Worm (Caenorhabditis elegans) whole organism, late embryonic: ENCODE results near the gene T26E4.4.

Source experiments
- C08G9.2 ChIP-seq: sonication (generic microtip); optimal IDR thresholded peaks from 2 replicates; lab custom pipeline; 2016; ENCODE audit warnings: mild to moderate bottlenecking, missing genetic modification characterization, moderate library complexity, missing compliant biosample characterization
- F13H6.1 ChIP-seq: sonication (generic microtip); optimal IDR thresholded peaks from 2 replicates; lab custom pipeline; 2016; ENCODE audit warnings: missing genetic modification characterization, missing compliant biosample characterization
- K02D7.2 ChIP-seq: sonication (generic microtip); optimal IDR thresholded peaks from 2 replicates; lab custom pipeline; 2017; ENCODE audit warnings: mild to moderate bottlenecking, missing genetic modification characterization, missing compliant biosample characterization
- K09A11.1 ChIP-seq: sonication (generic microtip); optimal IDR thresholded peaks from 2 replicates; lab custom pipeline; 2017; ENCODE audit warnings: antibody characterized with exemption, mild to moderate bottlenecking, missing genetic modification characterization, missing compliant biosample characterization; ENCODE audit not compliant: insufficient read depth
- T23F11.4 ChIP-seq: fragments of 200-800 bp; sonication (Bioruptor generic); optimal IDR thresholded peaks from 2 replicates; lab custom pipeline; 2018; ENCODE audit warnings: mild to moderate bottlenecking, missing genetic modification characterization, missing compliant biosample characterization
- Y22D7AL.16 ChIP-seq: sonication (generic microtip); optimal IDR thresholded peaks from 2 replicates; lab custom pipeline; 2016; ENCODE audit warnings: missing genetic modification characterization, missing compliant biosample characterization
- ahr-1 ChIP-seq: sonication (generic microtip); optimal IDR thresholded peaks from 2 replicates; lab custom pipeline; 2016; ENCODE audit warnings: missing genetic modification characterization, missing compliant biosample characterization
- ama-1 ChIP-seq: fragments of 150-350 bp; optimal IDR thresholded peaks from 2 replicates; lab custom pipeline; 2014
- ceh-14 ChIP-seq: sonication (generic microtip); optimal IDR thresholded peaks from 2 replicates; lab custom pipeline; 2016; ENCODE audit warnings: missing genotype, missing genetic modification characterization, missing compliant biosample characterization
- ceh-18 ChIP-seq: sonication (generic microtip); optimal IDR thresholded peaks from 2 replicates; lab custom pipeline; 2016; ENCODE audit warnings: missing genetic modification characterization, missing compliant biosample characterization
- ceh-19 ChIP-seq: fragments of 200-800 bp; sonication (Bioruptor generic); optimal IDR thresholded peaks from 2 replicates; lab custom pipeline; 2018; ENCODE audit warnings: mild to moderate bottlenecking, missing genetic modification characterization, missing compliant biosample characterization
- ceh-2 ChIP-seq: sonication (generic microtip); optimal IDR thresholded peaks from 2 replicates; lab custom pipeline; 2016; ENCODE audit warnings: missing genotype, missing genetic modification characterization, missing compliant biosample characterization
- ceh-24 ChIP-seq: sonication (generic microtip); optimal IDR thresholded peaks from 2 replicates; lab custom pipeline; 2016; ENCODE audit warnings: mild to moderate bottlenecking, missing genetic modification characterization, missing compliant biosample characterization
- ceh-31 ChIP-seq: sonication (generic microtip); optimal IDR thresholded peaks from 2 replicates; lab custom pipeline; 2016; ENCODE audit warnings: missing genetic modification characterization, missing compliant biosample characterization
- ceh-45 ChIP-seq: fragments of 200-800 bp; sonication (Bioruptor generic); IDR thresholded peaks from 2 replicates; pipeline ENCODE4 v1.3.6; 2022; ENCODE audit warnings: missing genetic modification reagents, missing genetic modification characterization, missing compliant biosample characterization
- ceh-48 ChIP-seq: sonication (generic microtip); optimal IDR thresholded peaks from 2 replicates; lab custom pipeline; 2016; ENCODE audit warnings: missing genetic modification characterization, inconsistent platforms, missing compliant biosample characterization
- che-1 ChIP-seq: sonication (generic microtip); optimal IDR thresholded peaks from 2 replicates; lab custom pipeline; 2016; ENCODE audit warnings: mild to moderate bottlenecking, missing genetic modification characterization, missing compliant biosample characterization
- dmd-4 ChIP-seq: sonication (generic microtip); optimal IDR thresholded peaks from 2 replicates; lab custom pipeline; 2016; ENCODE audit warnings: borderline replicate concordance, missing genetic modification characterization, missing compliant biosample characterization
- dve-1 ChIP-seq: sonication (generic microtip); optimal IDR thresholded peaks from 2 replicates; lab custom pipeline; 2017; ENCODE audit warnings: antibody characterized with exemption, mild to moderate bottlenecking, missing genetic modification characterization, missing compliant biosample characterization
- elt-4 ChIP-seq: sonication (generic microtip); optimal IDR thresholded peaks from 2 replicates; lab custom pipeline; 2016; ENCODE audit warnings: missing genetic modification characterization, missing compliant biosample characterization
- ets-4 ChIP-seq: sonication (generic microtip); optimal IDR thresholded peaks from 2 replicates; lab custom pipeline; 2016; ENCODE audit warnings: missing genetic modification characterization, missing compliant biosample characterization
- eyg-1 ChIP-seq: sonication (generic microtip); optimal IDR thresholded peaks from 2 replicates; lab custom pipeline; 2016; ENCODE audit warnings: missing genotype, missing genetic modification characterization, missing compliant biosample characterization
- fax-1 ChIP-seq: sonication (generic microtip); optimal IDR thresholded peaks from 2 replicates; lab custom pipeline; 2016; ENCODE audit warnings: missing genotype, missing genetic modification characterization, missing compliant biosample characterization
- fkh-10 ChIP-seq: fragments of 150-350 bp; optimal IDR thresholded peaks from 2 replicates; lab custom pipeline; 2014; ENCODE audit warnings: missing biosample characterization, missing genetic modification reagents, missing genetic modification characterization
- fkh-6 ChIP-seq: sonication (generic microtip); optimal IDR thresholded peaks from 2 replicates; lab custom pipeline; 2016; ENCODE audit warnings: missing genetic modification characterization, missing compliant biosample characterization
- gmeb-2 ChIP-seq: sonication (generic microtip); optimal IDR thresholded peaks from 2 replicates; lab custom pipeline; 2016; ENCODE audit warnings: missing genetic modification characterization, inconsistent platforms, missing compliant biosample characterization
- hlh-15 ChIP-seq: sonication (generic microtip); optimal IDR thresholded peaks from 2 replicates; lab custom pipeline; 2016; ENCODE audit warnings: missing genetic modification characterization, missing compliant biosample characterization
- madf-2 ChIP-seq: sonication (generic microtip); optimal IDR thresholded peaks from 2 replicates; lab custom pipeline; 2017; ENCODE audit warnings: missing genetic modification characterization, missing compliant biosample characterization
- mec-3 ChIP-seq: sonication (generic microtip); optimal IDR thresholded peaks from 2 replicates; lab custom pipeline; 2016; ENCODE audit warnings: borderline replicate concordance, missing genetic modification characterization, missing compliant biosample characterization
- nfya-1 ChIP-seq: sonication (generic microtip); optimal IDR thresholded peaks from 2 replicates; lab custom pipeline; 2017; ENCODE audit warnings: missing genetic modification characterization, mild to moderate bottlenecking, missing compliant biosample characterization, antibody characterized with exemption, moderate library complexity
- nhr-232 ChIP-seq: sonication (generic microtip); optimal IDR thresholded peaks from 2 replicates; lab custom pipeline; 2016; ENCODE audit warnings: missing genetic modification characterization, missing compliant biosample characterization
- npax-4 ChIP-seq: sonication (generic microtip); optimal IDR thresholded peaks from 2 replicates; lab custom pipeline; 2016; ENCODE audit warnings: missing genetic modification characterization, missing compliant biosample characterization
- odd-2 ChIP-seq: sonication (generic microtip); optimal IDR thresholded peaks from 2 replicates; lab custom pipeline; 2017; ENCODE audit warnings: antibody characterized with exemption, mild to moderate bottlenecking, missing genetic modification characterization, missing compliant biosample characterization
- pag-3 ChIP-seq: sonication (generic microtip); optimal IDR thresholded peaks from 2 replicates; lab custom pipeline; 2016; ENCODE audit warnings: missing compliant biosample characterization, missing genetic modification characterization, borderline replicate concordance
- pat-9 ChIP-seq: fragments of 200-800 bp; sonication (Bioruptor generic); optimal IDR thresholded peaks from 2 replicates; lab custom pipeline; 2018; ENCODE audit warnings: mild to moderate bottlenecking, missing genetic modification characterization, moderate library complexity, missing compliant biosample characterization
- pax-1 ChIP-seq: fragments of 150-350 bp; optimal IDR thresholded peaks from 2 replicates; lab custom pipeline; 2014; ENCODE audit warnings: missing biosample characterization, missing genetic modification characterization
- pha-2 ChIP-seq: sonication (generic microtip); optimal IDR thresholded peaks from 2 replicates; lab custom pipeline; 2017; ENCODE audit warnings: mild to moderate bottlenecking, missing genetic modification characterization, missing compliant biosample characterization
- pqm-1 ChIP-seq: sonication (generic microtip); optimal IDR thresholded peaks from 2 replicates; lab custom pipeline; 2016; ENCODE audit warnings: missing genetic modification characterization, missing compliant biosample characterization
- pros-1 ChIP-seq: fragments of 150-350 bp; optimal IDR thresholded peaks from 2 replicates; lab custom pipeline; 2014; ENCODE audit warnings: missing biosample characterization, missing genetic modification reagents, missing genetic modification characterization
- sdc-2 ChIP-seq: sonication (generic microtip); optimal IDR thresholded peaks from 2 replicates; lab custom pipeline; 2016; ENCODE audit warnings: missing genotype, missing genetic modification characterization, missing compliant biosample characterization
- sox-2 ChIP-seq: fragments of 200-800 bp; sonication (Bioruptor generic); IDR thresholded peaks from 2 replicates; pipeline ENCODE4 v1.3.6; 2022; ENCODE audit warnings: missing genetic modification reagents, missing genetic modification characterization, missing compliant biosample characterization
- sox-4 ChIP-seq: sonication (generic microtip); optimal IDR thresholded peaks from 2 replicates; lab custom pipeline; 2017; ENCODE audit warnings: mild to moderate bottlenecking, missing genetic modification characterization, inconsistent platforms, missing compliant biosample characterization
- syd-9 ChIP-seq: sonication (generic microtip); optimal IDR thresholded peaks from 2 replicates; lab custom pipeline; 2016; ENCODE audit warnings: mild to moderate bottlenecking, missing genetic modification characterization, moderate library complexity, missing compliant biosample characterization
- tbx-2 ChIP-seq: sonication (generic microtip); optimal IDR thresholded peaks from 2 replicates; lab custom pipeline; 2016; ENCODE audit warnings: missing genetic modification characterization, missing compliant biosample characterization
- ttx-3 ChIP-seq: sonication (generic microtip); optimal IDR thresholded peaks from 2 replicates; lab custom pipeline; 2016; ENCODE audit warnings: missing genetic modification reagents, missing genetic modification characterization, missing compliant biosample characterization
- unc-3 ChIP-seq, 2 experiments: fragments of 200-800 bp in 1 of 2; sonication (Bioruptor generic) in 1 of 2; sonication (generic microtip) in 1 of 2; conservative IDR thresholded peaks in 1 of 2; optimal IDR thresholded peaks in 1 of 2; 2 replicates each; pipeline versions ENCODE4 v1.3.6 to Lab custom; 2016 to 2022; ENCODE audit warnings: missing compliant biosample characterization in 2 of 2, missing genetic modification characterization in 2 of 2, missing genetic modification reagents in 1 of 2
- unc-42 ChIP-seq: sonication (generic microtip); optimal IDR thresholded peaks from 2 replicates; lab custom pipeline; 2016; ENCODE audit warnings: missing genotype, missing genetic modification characterization, missing compliant biosample characterization
- zip-5 ChIP-seq: sonication (generic microtip); optimal IDR thresholded peaks from 2 replicates; lab custom pipeline; 2016; ENCODE audit warnings: missing genetic modification characterization, missing compliant biosample characterization
- ztf-16 ChIP-seq: sonication (generic microtip); optimal IDR thresholded peaks from 2 replicates; lab custom pipeline; 2017; ENCODE audit warnings: missing genetic modification characterization, missing compliant biosample characterization

Gene T26E4.4

DNA sequence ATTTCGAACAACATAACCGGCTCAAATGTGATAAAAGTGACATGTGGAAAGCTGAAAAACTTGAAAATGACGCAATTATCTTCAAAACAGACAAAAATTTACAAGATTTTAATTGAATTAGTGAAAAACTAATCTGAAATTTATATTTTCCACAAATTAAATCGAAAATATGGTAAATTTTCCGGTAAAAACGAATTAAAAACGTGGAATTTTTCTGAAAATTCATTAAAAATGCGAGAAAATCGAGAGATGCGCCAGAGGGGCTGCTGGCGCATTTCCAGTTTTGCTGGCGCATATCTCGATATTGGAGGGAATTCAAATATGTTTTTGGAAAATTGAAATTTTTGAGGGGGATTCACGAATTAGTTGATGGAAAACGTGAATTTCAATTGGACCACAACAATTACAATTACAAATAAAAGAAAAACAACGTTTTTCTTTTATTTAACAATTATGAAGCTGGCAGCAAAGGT, 26.2 kb downstream of the T26E4.4 start, which contains the start of the genes haf-3 and F57A10.2 (continued):
- no peak for TF ChIP-seq ceh-45 (GFP tag; lab: Robert Waterston, UW)
- TF ChIP-seq sdc-2 (tag; lab: Kevin White, UChicago), result no peak
- TF ChIP-seq ceh-14 (tag; lab: Kevin White, UChicago), result no peak
- TF ChIP-seq dve-1 (tag; lab: Kevin White, UChicago), result peak; percentile 52
- no peak for TF ChIP-seq dmd-4 (tag; lab: Kevin White, UChicago)
- TF ChIP-seq ceh-24 (tag; lab: Kevin White, UChicago), result no peak
- TF ChIP-seq F13H6.1 (tag; lab: Kevin White, UChicago), result no peak
- TF ChIP-seq che-1 (tag; lab: Kevin White, UChicago), result no peak
- peak; percentile 32 for TF ChIP-seq ceh-18 (tag; lab: Kevin White, UChicago)
- TF ChIP-seq hlh-15 (tag; lab: Kevin White, UChicago), result no peak
- no peak for TF ChIP-seq sox-2 (GFP tag; lab: Robert Waterston, UW)
- no peak for TF ChIP-seq npax-4
- TF ChIP-seq K02D7.2, result no peak
- TF ChIP-seq eyg-1 (tag; lab: Kevin White, UChicago), result no peak
- TF ChIP-seq fkh-10, result no peak
- TF ChIP-seq pqm-1 (tag; lab: Kevin White, UChicago), result no peak
- TF ChIP-seq pros-1 (tag; lab: Kevin White, UChicago), result no peak
- no peak for TF ChIP-seq unc-3 (GFP tag; conservative IDR thresholded peaks at IDR 0.05; lab: Robert Waterston, UW)
- TF ChIP-seq unc-3 (tag; optimal IDR thresholded peaks at IDR 0.05; lab: Kevin White, UChicago), result peak; percentile 13
- TF ChIP-seq ttx-3, result peak; percentile 2
- no peak for TF ChIP-seq Y22D7AL.16
- no peak for TF ChIP-seq ceh-48
- peak; percentile 77 for TF ChIP-seq nfya-1
- no peak for TF ChIP-seq sox-4 (tag; lab: Kevin White, UChicago)
- peak; percentile 1 for TF ChIP-seq ets-4 (tag; lab: Kevin White, UChicago)
- TF ChIP-seq pax-1, result no peak
- peak; percentile 14 for TF ChIP-seq pat-9 (tag; lab: Kevin White, UChicago)
- TF ChIP-seq K09A11.1, result no peak
- TF ChIP-seq ceh-2 (tag; lab: Kevin White, UChicago), result no peak
- peak; percentile 10 for TF ChIP-seq ztf-16 (tag; lab: Kevin White, UChicago)
- TF ChIP-seq T23F11.4 (GFP tag; lab: Kevin White, UChicago), result no peak
- no peak for TF ChIP-seq fkh-6 (tag; lab: Kevin White, UChicago)
- no peak for TF ChIP-seq mec-3 (tag; lab: Kevin White, UChicago)
- TF ChIP-seq zip-5 (tag; lab: Kevin White, UChicago), result no peak
- no peak for TF ChIP-seq ahr-1 (tag; lab: Kevin White, UChicago)
- no peak for TF ChIP-seq pha-2 (tag; lab: Kevin White, UChicago)
- peak; percentile 76 for TF ChIP-seq unc-42
- no peak for TF ChIP-seq tbx-2 (tag; lab: Kevin White, UChicago)
- no peak for TF ChIP-seq C08G9.2 (tag; lab: Kevin White, UChicago)
- TF ChIP-seq gmeb-2 (tag; lab: Kevin White, UChicago), result peak; percentile 8
- TF ChIP-seq elt-4, result no peak
- TF ChIP-seq fax-1 (tag; lab: Kevin White, UChicago), result no peak
- no peak for TF ChIP-seq ceh-31 (tag; lab: Kevin White, UChicago)
- no peak for TF ChIP-seq nhr-232 (tag; lab: Kevin White, UChicago)
- no peak for TF ChIP-seq syd-9 (tag; lab: Kevin White, UChicago)
- TF ChIP-seq odd-2 (tag; lab: Kevin White, UChicago), result no peak
- TF ChIP-seq ceh-19 (GFP tag; lab: Kevin White, UChicago), result no peak
- TF ChIP-seq pag-3 (tag; lab: Kevin White, UChicago), result no peak
- TF ChIP-seq ama-1, result no peak
- TF ChIP-seq madf-2 (tag; lab: Kevin White, UChicago), result no peak
